Worm (Caenorhabditis elegans): ENCODE data around the gene clec-38.

clec-38 gene

DNA sequence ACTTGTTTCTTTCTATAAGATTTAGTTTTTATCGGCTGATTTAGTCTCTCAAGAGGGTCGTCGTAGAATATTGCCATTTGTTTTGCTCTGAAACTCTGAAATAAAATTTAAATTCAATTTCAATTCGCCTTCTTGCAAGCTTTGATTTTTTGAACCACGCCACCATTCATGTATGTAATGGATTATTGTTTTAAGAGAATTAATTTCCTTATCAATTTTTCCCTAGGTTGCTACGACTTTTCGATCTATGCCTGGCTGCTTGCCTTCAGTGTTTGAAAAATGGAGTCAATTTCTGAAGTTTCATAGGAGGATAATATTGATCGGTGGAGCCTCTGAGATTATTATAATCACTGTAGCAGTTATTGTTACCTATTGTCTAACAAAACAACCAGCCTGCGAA lies at the start of gene clec-38, which contains the start of gene clec-34:
Gene clec-38 (minus strand): TSS at position 101 of the 400 bp plus-strand sequence.
Gene clec-34 (plus strand): TSS at position 248 of the 400 bp plus-strand sequence.
- TF ChIP-seq nhr-67 (tag; optimal IDR thresholded peaks at IDR 0.05): no peak
- TF ChIP-seq ama-1 (optimal IDR thresholded peaks at IDR 0.05): no peak
- no peak for TF ChIP-seq pqm-1 (tag; optimal IDR thresholded peaks at IDR 0.05)
- no peak for TF ChIP-seq unc-62 (GFP tag; optimal IDR thresholded peaks at IDR 0.05)
- no peak for TF ChIP-seq nhr-25 (tag; optimal IDR thresholded peaks at IDR 0.05)
- TF ChIP-seq nhr-237 (tag; optimal IDR thresholded peaks at IDR 0.05): no peak
- no peak for TF ChIP-seq sea-2 (GFP tag; optimal IDR thresholded peaks at IDR 0.05)
- no peak for TF ChIP-seq ceh-16 (tag; optimal IDR thresholded peaks at IDR 0.05)
- no peak for TF ChIP-seq aly-2 (tag; optimal IDR thresholded peaks at IDR 0.05)
- TF ChIP-seq ZK546.5 (tag; optimal IDR thresholded peaks at IDR 0.05): no peak

DNA sequence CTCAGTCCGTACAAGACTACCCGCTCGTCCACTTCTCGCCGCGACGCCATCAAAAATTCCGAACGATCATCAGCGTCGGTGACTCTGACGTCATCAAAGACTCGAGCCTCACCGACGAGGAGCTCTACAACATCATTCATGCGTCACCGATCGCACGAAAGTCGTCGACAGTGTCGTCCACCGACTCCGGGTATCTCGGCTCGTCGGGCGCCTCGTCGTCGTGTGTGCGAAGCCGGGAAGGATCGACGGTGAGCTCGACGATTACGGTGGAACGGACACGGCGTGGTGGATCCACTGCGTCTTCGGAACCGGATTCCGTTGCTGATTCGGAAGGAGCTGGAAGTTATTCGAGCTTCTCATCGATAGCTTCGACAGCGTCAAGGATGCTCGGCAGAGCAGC lies 49.4 kb upstream of the clec-38 start:
- no peak for TF ChIP-seq daf-12 (tag; optimal IDR thresholded peaks at IDR 0.05)
- TF ChIP-seq ZK546.5 (tag; optimal IDR thresholded peaks at IDR 0.05): no peak
- TF ChIP-seq nfya-1 (tag; optimal IDR thresholded peaks at IDR 0.05; ENCODE audit: insufficient read depth): no peak
- no peak for TF ChIP-seq egl-27 (tag; optimal IDR thresholded peaks at IDR 0.05)
- no peak for TF ChIP-seq nhr-77 (tag; optimal IDR thresholded peaks at IDR 0.05)
- TF ChIP-seq nhr-43 (tag; optimal IDR thresholded peaks at IDR 0.05; ENCODE audit: poor library complexity, severe bottlenecking): no peak
- no peak for TF ChIP-seq tbx-2 (tag; optimal IDR thresholded peaks at IDR 0.05)
- no peak for TF ChIP-seq ceh-9 (tag; optimal IDR thresholded peaks at IDR 0.05)
- no peak for TF ChIP-seq nhr-237 (tag; optimal IDR thresholded peaks at IDR 0.05)
- no peak for TF ChIP-seq eor-1 (tag; optimal IDR thresholded peaks at IDR 0.05)
- TF ChIP-seq fos-1 (tag; optimal IDR thresholded peaks at IDR 0.05): no peak
- no peak for TF ChIP-seq aly-2 (tag; optimal IDR thresholded peaks at IDR 0.05)
- no peak for TF ChIP-seq nhr-25 (tag; optimal IDR thresholded peaks at IDR 0.05)
- no peak for TF ChIP-seq nhr-28 (tag; optimal IDR thresholded peaks at IDR 0.05)
- TF ChIP-seq elt-2 (tag; optimal IDR thresholded peaks at IDR 0.05): no peak
- TF ChIP-seq pha-4 (tag; optimal IDR thresholded peaks at IDR 0.05): no peak
- TF ChIP-seq nhr-76 (tag; optimal IDR thresholded peaks at IDR 0.05): no peak
- no peak for TF ChIP-seq mdl-1 (tag; optimal IDR thresholded peaks at IDR 0.05)
- TF ChIP-seq ceh-16 (tag; optimal IDR thresholded peaks at IDR 0.05): no peak
- TF ChIP-seq hmg-11 (tag; optimal IDR thresholded peaks at IDR 0.05): no peak

DNA sequence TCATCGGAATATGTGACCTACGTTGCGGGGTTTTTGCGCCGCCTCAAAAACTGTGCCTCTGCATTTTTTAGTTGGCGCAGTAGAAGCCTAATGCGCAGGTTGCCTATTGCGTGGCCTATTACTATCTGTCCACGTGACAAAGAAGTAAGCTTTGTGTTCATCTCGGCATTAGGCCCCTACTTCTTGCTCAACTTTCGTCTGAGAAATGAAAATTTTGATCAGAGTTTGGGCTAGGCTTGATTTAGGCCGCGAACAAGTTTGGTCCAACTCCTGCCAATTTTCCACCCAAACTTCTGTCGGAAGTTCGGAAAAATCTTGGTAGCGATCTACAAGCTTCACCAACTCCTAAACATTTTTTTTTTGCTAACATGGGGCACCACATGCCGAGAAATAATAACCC lies 46.6 kb upstream of the clec-38 start:
- no peak for TF ChIP-seq nhr-28 (tag; optimal IDR thresholded peaks at IDR 0.05)

DNA sequence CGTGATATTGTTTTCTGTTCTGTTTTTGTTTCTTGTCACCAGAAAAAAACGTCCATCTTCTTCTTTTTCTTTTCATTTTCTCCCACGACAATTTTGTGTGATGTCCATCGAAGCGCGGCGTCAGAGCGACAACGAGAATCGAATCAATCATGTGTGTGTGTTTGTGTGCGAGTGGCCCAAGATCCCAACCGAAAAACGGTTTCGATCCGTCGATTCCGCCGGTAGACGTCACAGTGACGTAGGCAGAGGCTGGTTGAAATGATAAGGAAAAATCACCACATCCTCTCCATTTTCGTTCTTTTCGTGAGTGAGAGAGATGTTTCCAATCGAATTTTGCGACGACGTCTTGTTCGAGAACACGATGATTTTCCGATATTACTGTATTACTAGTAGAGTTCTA lies 45.1 kb upstream of the clec-38 start:
- TF ChIP-seq nhr-43 (tag; optimal IDR thresholded peaks at IDR 0.05; ENCODE audit: poor library complexity, severe bottlenecking): peak; percentile 18
- no peak for TF ChIP-seq elt-3 (tag; optimal IDR thresholded peaks at IDR 0.05)
- no peak for TF ChIP-seq lin-15B (tag; optimal IDR thresholded peaks at IDR 0.05)
- no peak for TF ChIP-seq nfya-1 (tag; optimal IDR thresholded peaks at IDR 0.05; ENCODE audit: insufficient read depth)
- peak; percentile 29 for TF ChIP-seq ama-1 (optimal IDR thresholded peaks at IDR 0.05)
- no peak for TF ChIP-seq nhr-28 (tag; optimal IDR thresholded peaks at IDR 0.05)
- TF ChIP-seq pha-4 (tag; optimal IDR thresholded peaks at IDR 0.05): no peak
- no peak for TF ChIP-seq egl-5 (tag; optimal IDR thresholded peaks at IDR 0.05)
- TF ChIP-seq fkh-10 (GFP tag; optimal IDR thresholded peaks at IDR 0.05): no peak
- TF ChIP-seq ceh-16 (tag; optimal IDR thresholded peaks at IDR 0.05): no peak
- TF ChIP-seq nhr-25 (tag; optimal IDR thresholded peaks at IDR 0.05): no peak
- TF ChIP-seq nhr-23 (tag; optimal IDR thresholded peaks at IDR 0.05): peak; percentile 31
- no peak for TF ChIP-seq tbx-2 (tag; optimal IDR thresholded peaks at IDR 0.05)
- TF ChIP-seq hmg-11 (tag; optimal IDR thresholded peaks at IDR 0.05): no peak

DNA sequence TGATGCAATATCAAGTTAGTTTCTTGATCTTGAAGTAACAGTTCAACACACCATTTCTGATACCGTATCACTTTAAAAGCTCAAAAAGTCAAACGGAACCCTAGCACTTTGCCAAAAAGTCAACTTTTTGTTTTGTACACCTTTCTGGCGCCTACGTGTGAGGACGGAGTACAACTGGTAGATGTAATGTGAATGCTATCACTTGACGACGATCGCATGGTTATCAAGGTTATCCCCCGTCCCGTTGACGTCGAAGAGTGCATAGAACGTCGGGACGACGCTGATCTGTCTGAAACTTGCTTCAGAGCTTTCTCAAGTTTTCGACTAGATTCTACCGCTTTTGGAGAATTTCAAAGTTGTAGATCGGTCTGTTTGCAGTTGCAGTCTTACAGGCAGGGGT lies 44.6 kb upstream of the clec-38 start:
- no peak for TF ChIP-seq nhr-23 (tag; optimal IDR thresholded peaks at IDR 0.05)
- no peak for TF ChIP-seq ztf-4 (tag; optimal IDR thresholded peaks at IDR 0.05)
- TF ChIP-seq fkh-2 (tag; optimal IDR thresholded peaks at IDR 0.05): no peak
- TF ChIP-seq mdl-1 (tag; optimal IDR thresholded peaks at IDR 0.05): no peak
- TF ChIP-seq nfya-1 (tag; optimal IDR thresholded peaks at IDR 0.05; ENCODE audit: insufficient read depth): no peak
- TF ChIP-seq eor-1 (tag; optimal IDR thresholded peaks at IDR 0.05): no peak
- no peak for TF ChIP-seq ceh-9 (tag; optimal IDR thresholded peaks at IDR 0.05)
- no peak for TF ChIP-seq skn-1 (tag; optimal IDR thresholded peaks at IDR 0.05)
- no peak for TF ChIP-seq egl-5 (tag; optimal IDR thresholded peaks at IDR 0.05)
- no peak for TF ChIP-seq ZK546.5 (tag; optimal IDR thresholded peaks at IDR 0.05)
- no peak for TF ChIP-seq ama-1 (optimal IDR thresholded peaks at IDR 0.05)
- no peak for TF ChIP-seq fkh-10 (GFP tag; optimal IDR thresholded peaks at IDR 0.05)
- TF ChIP-seq nhr-25 (tag; optimal IDR thresholded peaks at IDR 0.05): no peak
- TF ChIP-seq egl-27 (tag; optimal IDR thresholded peaks at IDR 0.05): no peak
- no peak for TF ChIP-seq mml-1 (tag; optimal IDR thresholded peaks at IDR 0.05)
- TF ChIP-seq elt-2 (tag; optimal IDR thresholded peaks at IDR 0.05): no peak
- no peak for TF ChIP-seq daf-12 (tag; optimal IDR thresholded peaks at IDR 0.05)
